Worm (Caenorhabditis elegans) whole organism, young adult: ENCODE results near the gene asp-5.

ENCODE experiments used
- B0019.2 ChIP-seq: fragments of 200-800 bp; sonication (Bioruptor generic); conservative IDR thresholded peaks from 2 replicates; pipeline ENCODE4 v1.3.6; 2022; ENCODE audit warnings: missing genetic modification reagents, missing genetic modification characterization, missing compliant biosample characterization
- B0035.1 ChIP-seq: sonication (generic microtip); optimal IDR thresholded peaks from 2 replicates; lab custom pipeline; 2016; ENCODE audit warnings: missing genetic modification characterization, mild to moderate bottlenecking, missing compliant biosample characterization, missing genotype, missing genetic modification reagents
- B0261.1 ChIP-seq: sonication (generic microtip); optimal IDR thresholded peaks from 2 replicates; lab custom pipeline; 2016; ENCODE audit warnings: mild to moderate bottlenecking, missing genetic modification characterization, moderate library complexity, missing compliant biosample characterization
- C17E4.6 ChIP-seq: fragments of 200-800 bp; sonication (Bioruptor generic); IDR thresholded peaks from 2 replicates; pipeline ENCODE4 v1.3.6; 2022; ENCODE audit warnings: missing genetic modification reagents, missing genetic modification characterization, missing compliant biosample characterization
- F37B4.10 ChIP-seq: fragments of 200-800 bp; sonication (Bioruptor generic); IDR thresholded peaks from 2 replicates; pipeline ENCODE4 v1.3.6; 2022; ENCODE audit warnings: missing genetic modification characterization, missing compliant biosample characterization
- F49E8.2 ChIP-seq: sonication (generic microtip); optimal IDR thresholded peaks from 3 replicates; lab custom pipeline; 2017; ENCODE audit warnings: missing genetic modification characterization, mild to moderate bottlenecking, missing compliant biosample characterization, antibody characterized with exemption, moderate library complexity; ENCODE audit not compliant: insufficient read depth
- K11D2.4 ChIP-seq: fragments of 200-800 bp; sonication (Bioruptor generic); IDR thresholded peaks from 2 replicates; pipeline ENCODE4 v1.3.6; 2022; ENCODE audit warnings: missing genetic modification reagents, missing genetic modification characterization, missing compliant biosample characterization
- Y53G8AR.9 ChIP-seq: fragments of 200-800 bp; sonication (Bioruptor generic); conservative IDR thresholded peaks from 2 replicates; pipeline ENCODE4 v1.3.6; 2022; ENCODE audit warnings: missing genetic modification reagents, missing genetic modification characterization, missing compliant biosample characterization
- Y56A3A.18 ChIP-seq: fragments of 200-800 bp; sonication (Bioruptor generic); IDR thresholded peaks from 2 replicates; pipeline ENCODE4 v1.3.6; 2022; ENCODE audit warnings: missing genetic modification reagents, missing genetic modification characterization, missing compliant biosample characterization
- Y67H2A.10 ChIP-seq: fragments of 200-800 bp; sonication (Bioruptor generic); conservative IDR thresholded peaks from 2 replicates; pipeline ENCODE4 v1.3.6; 2022; ENCODE audit warnings: missing genetic modification reagents, missing genetic modification characterization, missing compliant biosample characterization
- Y79H2A.3 ChIP-seq: fragments of 200-800 bp; sonication (Bioruptor generic); conservative IDR thresholded peaks from 2 replicates; pipeline ENCODE4 v1.3.6; 2022; ENCODE audit warnings: missing genetic modification reagents, missing genetic modification characterization, missing compliant biosample characterization
- Y95B8A.8 ChIP-seq: fragments of 200-800 bp; sonication (Bioruptor generic); IDR thresholded peaks from 2 replicates; pipeline ENCODE4 v1.3.6; 2022; ENCODE audit warnings: missing genetic modification reagents, missing genetic modification characterization, missing compliant biosample characterization
- ZK185.1 ChIP-seq: sonication (generic microtip); optimal IDR thresholded peaks from 2 replicates; lab custom pipeline; 2016; ENCODE audit warnings: mild to moderate bottlenecking, missing genetic modification characterization, missing compliant biosample characterization; ENCODE audit not compliant: poor library complexity, severe bottlenecking
- aptf-2 ChIP-seq: fragments of 200-800 bp; sonication (Bioruptor generic); conservative IDR thresholded peaks from 2 replicates; pipeline ENCODE4 v1.3.6; 2022; ENCODE audit warnings: missing genetic modification reagents, missing genetic modification characterization, missing compliant biosample characterization
- athp-1 ChIP-seq: sonication (generic microtip); optimal IDR thresholded peaks from 2 replicates; lab custom pipeline; 2017; ENCODE audit warnings: mild to moderate bottlenecking, missing genetic modification characterization, missing compliant biosample characterization
- attf-5 ChIP-seq: fragments of 200-800 bp; sonication (Bioruptor generic); optimal IDR thresholded peaks from 2 replicates; lab custom pipeline; 2018; ENCODE audit warnings: mild to moderate bottlenecking, missing genetic modification characterization, missing compliant biosample characterization
- bed-1 ChIP-seq: fragments of 200-800 bp; sonication (Bioruptor generic); IDR thresholded peaks from 2 replicates; pipeline ENCODE4 v1.3.6; 2022; ENCODE audit warnings: missing genetic modification reagents, missing genetic modification characterization, missing compliant biosample characterization
- ceh-40 ChIP-seq: fragments of 200-800 bp; sonication (Bioruptor generic); IDR thresholded peaks from 2 replicates; pipeline ENCODE4 v1.3.6; 2022; ENCODE audit warnings: missing genetic modification characterization, missing compliant biosample characterization
- ceh-58 ChIP-seq: fragments of 200-800 bp; sonication (Bioruptor generic); IDR thresholded peaks from 2 replicates; pipeline ENCODE4 v1.3.6; 2022; ENCODE audit warnings: missing genetic modification characterization, missing compliant biosample characterization
- die-1 ChIP-seq: sonication (generic microtip); optimal IDR thresholded peaks from 2 replicates; lab custom pipeline; 2016; ENCODE audit warnings: missing genotype, mild to moderate bottlenecking, missing genetic modification characterization, missing compliant biosample characterization
- dox-1 ChIP-seq: fragments of 200-800 bp; sonication (Bioruptor generic); IDR thresholded peaks from 2 replicates; pipeline ENCODE4 v1.3.6; 2022; ENCODE audit warnings: missing genetic modification reagents, missing genetic modification characterization, missing compliant biosample characterization
- dpff-1 ChIP-seq: sonication (generic microtip); optimal IDR thresholded peaks from 2 replicates; lab custom pipeline; 2017; ENCODE audit warnings: mild to moderate bottlenecking, missing genetic modification characterization, missing compliant biosample characterization
- dpl-1 ChIP-seq: fragments of 150-350 bp; optimal IDR thresholded peaks from 2 replicates; lab custom pipeline; 2014; ENCODE audit warnings: missing biosample characterization, missing genetic modification reagents, missing genetic modification characterization
- egrh-3 ChIP-seq: fragments of 200-800 bp; sonication (Bioruptor generic); IDR thresholded peaks from 2 replicates; pipeline ENCODE4 v1.3.6; 2022; ENCODE audit warnings: missing genetic modification reagents, missing genetic modification characterization, missing compliant biosample characterization
- gei-17 ChIP-seq: fragments of 200-800 bp; sonication (Bioruptor generic); optimal IDR thresholded peaks from 2 replicates; lab custom pipeline; 2018; ENCODE audit warnings: mild to moderate bottlenecking, missing genetic modification characterization, missing compliant biosample characterization
- him-1 ChIP-seq: sonication (generic microtip); optimal IDR thresholded peaks from 2 replicates; lab custom pipeline; 2016; ENCODE audit warnings: missing genotype, missing genetic modification reagents, missing genetic modification characterization, missing compliant biosample characterization
- hmg-1.2 ChIP-seq: fragments of 200-800 bp; sonication (Bioruptor generic); IDR thresholded peaks from 2 replicates; pipeline ENCODE4 v1.3.6; 2022; ENCODE audit warnings: missing genetic modification reagents, missing genetic modification characterization, missing compliant biosample characterization
- hmg-20 ChIP-seq: fragments of 200-800 bp; sonication (Bioruptor generic); IDR thresholded peaks from 2 replicates; pipeline ENCODE4 v1.3.6; 2022; ENCODE audit warnings: missing genetic modification reagents, missing genetic modification characterization, missing compliant biosample characterization
- lin-26 ChIP-seq: fragments of 200-800 bp; sonication (Bioruptor generic); IDR thresholded peaks from 2 replicates; pipeline ENCODE4 v1.3.6; 2022; ENCODE audit warnings: missing genetic modification reagents, missing genetic modification characterization, missing compliant biosample characterization
- lir-1 ChIP-seq: fragments of 200-800 bp; sonication (Bioruptor generic); conservative IDR thresholded peaks from 2 replicates; pipeline ENCODE4 v1.3.6; 2022; ENCODE audit warnings: missing genetic modification reagents, missing genetic modification characterization, missing compliant biosample characterization
- madf-3 ChIP-seq: fragments of 200-800 bp; sonication (Bioruptor generic); IDR thresholded peaks from 2 replicates; pipeline ENCODE4 v1.3.6; 2022; ENCODE audit warnings: missing genetic modification reagents, missing genetic modification characterization, missing compliant biosample characterization
- madf-8 ChIP-seq: fragments of 200-800 bp; sonication (Bioruptor generic); conservative IDR thresholded peaks from 2 replicates; pipeline ENCODE4 v1.3.6; 2022; ENCODE audit warnings: missing genetic modification reagents, missing genetic modification characterization, missing compliant biosample characterization
- mes-4 ChIP-seq: sonication (generic microtip); optimal IDR thresholded peaks from 2 replicates; lab custom pipeline; 2016; ENCODE audit warnings: missing genotype, missing genetic modification characterization, missing compliant biosample characterization
- nfya-2 ChIP-seq: fragments of 200-800 bp; sonication (Bioruptor generic); IDR thresholded peaks from 2 replicates; pipeline ENCODE4 v1.3.6; 2022; ENCODE audit warnings: missing genetic modification reagents, missing genetic modification characterization, missing compliant biosample characterization
- nhr-120 ChIP-seq: fragments of 200-800 bp; sonication (Bioruptor generic); IDR thresholded peaks from 2 replicates; pipeline ENCODE4 v1.3.6; 2022; ENCODE audit warnings: missing genetic modification characterization, missing compliant biosample characterization
- repo-1 ChIP-seq: sonication (generic microtip); optimal IDR thresholded peaks from 2 replicates; lab custom pipeline; 2017; ENCODE audit warnings: mild to moderate bottlenecking, missing genetic modification characterization, missing compliant biosample characterization
- sea-2 ChIP-seq: fragments of 200-800 bp; sonication (Bioruptor generic); IDR thresholded peaks from 2 replicates; pipeline ENCODE4 v1.3.6; 2022; ENCODE audit warnings: missing genetic modification characterization, missing compliant biosample characterization
- snpc-1.1 ChIP-seq: sonication (generic microtip); optimal IDR thresholded peaks from 2 replicates; lab custom pipeline; 2017; ENCODE audit warnings: missing genetic modification characterization, mild to moderate bottlenecking, missing compliant biosample characterization, antibody characterized with exemption, moderate library complexity, missing genotype, missing genetic modification reagents; ENCODE audit not compliant: insufficient read depth
- snpc-1.3 ChIP-seq: sonication (generic microtip); optimal IDR thresholded peaks from 2 replicates; lab custom pipeline; 2017; ENCODE audit warnings: missing genetic modification characterization, mild to moderate bottlenecking, missing compliant biosample characterization, antibody characterized with exemption, moderate library complexity, missing genotype, missing genetic modification reagents; ENCODE audit not compliant: insufficient read depth
- snpc-3.4 ChIP-seq: sonication (generic microtip); optimal IDR thresholded peaks from 2 replicates; lab custom pipeline; 2017; ENCODE audit warnings: missing genetic modification characterization, mild to moderate bottlenecking, missing compliant biosample characterization, antibody characterized with exemption, moderate library complexity, missing genotype, missing genetic modification reagents
- snpc-4 ChIP-seq, 5 experiments: fragments of 150-350 bp in 1 of 5; sonication (generic microtip) in 4 of 5; optimal IDR thresholded peaks; 2 replicates each; lab custom pipeline; 2014 to 2018; ENCODE audit warnings: missing genetic modification characterization in 5 of 5, missing biosample characterization in 3 of 5, antibody characterized with exemption in 2 of 5, mild to moderate bottlenecking in 2 of 5, missing compliant biosample characterization in 2 of 5, missing genotype in 2 of 5, moderate library complexity in 2 of 5, missing genetic modification reagents in 1 of 5
- sptf-2 ChIP-seq: fragments of 200-800 bp; sonication (Bioruptor generic); optimal IDR thresholded peaks from 2 replicates; lab custom pipeline; 2018; ENCODE audit warnings: mild to moderate bottlenecking, missing genetic modification characterization, missing compliant biosample characterization
- tbp1 ChIP-seq: fragments of 200-800 bp; sonication (Bioruptor generic); optimal IDR thresholded peaks from 2 replicates; lab custom pipeline; 2018; ENCODE audit warnings: mild to moderate bottlenecking, missing genetic modification characterization, missing compliant biosample characterization
- unc-130 ChIP-seq: sonication (generic microtip); optimal IDR thresholded peaks from 2 replicates; lab custom pipeline; 2016; ENCODE audit warnings: missing genetic modification reagents, missing genetic modification characterization, missing compliant biosample characterization
- xnd-1 ChIP-seq: sonication (generic microtip); optimal IDR thresholded peaks from 2 replicates; lab custom pipeline; 2016; ENCODE audit warnings: missing genotype, missing genetic modification reagents, missing genetic modification characterization, missing compliant biosample characterization
- ztf-25 ChIP-seq: fragments of 200-800 bp; sonication (Bioruptor generic); IDR thresholded peaks from 2 replicates; pipeline ENCODE4 v1.3.6; 2022; ENCODE audit warnings: missing genetic modification reagents, missing genetic modification characterization, missing compliant biosample characterization
- ztf-28 ChIP-seq: fragments of 200-800 bp; sonication (Bioruptor generic); IDR thresholded peaks from 2 replicates; pipeline ENCODE4 v1.3.6; 2022; ENCODE audit warnings: missing genetic modification reagents, missing genetic modification characterization, missing compliant biosample characterization
- ztf-6 ChIP-seq: fragments of 200-800 bp; sonication (Bioruptor generic); IDR thresholded peaks from 2 replicates; pipeline ENCODE4 v1.3.6; 2022; ENCODE audit warnings: missing genetic modification reagents, missing genetic modification characterization, missing compliant biosample characterization

The asp-5 gene

DNA sequence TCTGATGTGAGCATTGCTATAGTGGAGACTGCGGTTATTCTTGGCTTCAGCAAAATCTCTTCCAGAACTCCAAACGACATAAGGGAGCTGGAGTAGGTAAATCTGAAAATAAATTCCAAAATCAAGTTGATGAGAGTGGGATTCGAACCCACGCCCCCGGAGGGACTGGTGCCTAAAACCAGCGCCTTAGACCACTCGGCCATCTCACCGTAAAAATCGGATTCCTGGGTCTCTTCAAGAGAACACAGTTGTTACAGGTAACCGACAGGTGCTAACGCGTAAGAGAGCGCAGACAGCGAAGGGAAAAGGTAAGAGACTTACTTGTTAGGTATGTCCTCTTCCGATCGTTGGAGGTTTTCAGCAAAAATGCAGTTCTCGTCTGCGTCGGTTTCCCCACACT, 36.9 kb upstream of the asp-5 start (continued):
- no peak for TF ChIP-seq aptf-2 (GFP tag; lab: Robert Waterston, UW)
- TF ChIP-seq nhr-120 (GFP tag; lab: Robert Waterston, UW): no peak
- no peak for TF ChIP-seq nfya-2 (GFP tag; lab: Robert Waterston, UW)
- no peak; the same call in 1 of the 2 replicates for TF ChIP-seq dox-1 (GFP tag; lab: Robert Waterston, UW)
- no peak for TF ChIP-seq F37B4.10 (GFP tag; lab: Robert Waterston, UW)
- TF ChIP-seq madf-3: 0 out of 2 replicates have a peak, but pooled peaks have one; percentile 20
- TF ChIP-seq xnd-1 (tag; lab: Kevin White, UChicago): no peak
- no peak for TF ChIP-seq sptf-2 (GFP tag; lab: Kevin White, UChicago)
- TF ChIP-seq lir-1 (GFP tag; lab: Robert Waterston, UW): no peak
- peak; percentile 34 for TF ChIP-seq snpc-3.4 (tag; lab: Kevin White, UChicago)
- TF ChIP-seq ztf-25 (GFP tag; lab: Robert Waterston, UW): no peak
- no peak for TF ChIP-seq snpc-1.3 (tag; lab: Kevin White, UChicago)
- TF ChIP-seq ceh-40 (GFP tag; lab: Robert Waterston, UW): peak; percentile 58; the same call in 1 of the 2 replicates
- no peak for TF ChIP-seq Y95B8A.8 (GFP tag; lab: Robert Waterston, UW)
- no peak for TF ChIP-seq attf-5 (GFP tag; lab: Kevin White, UChicago)
- no peak for TF ChIP-seq B0035.1
- TF ChIP-seq B0261.1 (tag; lab: Kevin White, UChicago): peak; percentile 77
- 0 out of 2 replicates have a peak, but pooled peaks have one; percentile 36 for TF ChIP-seq Y56A3A.18
- no peak for TF ChIP-seq Y79H2A.3 (GFP tag; lab: Robert Waterston, UW)
- no peak for TF ChIP-seq C17E4.6 (GFP tag; lab: Robert Waterston, UW)
- TF ChIP-seq gei-17 (GFP tag; lab: Kevin White, UChicago): no peak
- no peak for TF ChIP-seq repo-1 (tag; lab: Kevin White, UChicago)
- TF ChIP-seq ztf-6: no peak
- TF ChIP-seq hmg-1.2 (GFP tag; lab: Robert Waterston, UW): peak; percentile 71
- no peak for TF ChIP-seq Y67H2A.10 (GFP tag; lab: Robert Waterston, UW)
- TF ChIP-seq hmg-20 (GFP tag; lab: Robert Waterston, UW): no peak
- TF ChIP-seq madf-8 (GFP tag; lab: Robert Waterston, UW): no peak
- TF ChIP-seq Y53G8AR.9 (GFP tag; lab: Robert Waterston, UW): no peak
- peak; percentile 76 for TF ChIP-seq him-1
- peak; percentile 63 for TF ChIP-seq die-1 (tag; lab: Kevin White, UChicago)
- no peak for TF ChIP-seq B0019.2 (GFP tag; lab: Robert Waterston, UW)
- TF ChIP-seq egrh-3 (GFP tag; lab: Robert Waterston, UW): 0 out of 2 replicates have a peak, but pooled peaks have one; percentile 31
- no peak for TF ChIP-seq lin-26 (GFP tag; lab: Robert Waterston, UW)
- no peak for TF ChIP-seq unc-130 (GFP tag; lab: Kevin White, UChicago)
- TF ChIP-seq snpc-1.1 (tag; lab: Kevin White, UChicago): peak; percentile 14
- no peak for TF ChIP-seq ztf-28 (GFP tag; lab: Robert Waterston, UW)
- TF ChIP-seq F49E8.2: no peak
- peak; percentile 87 for TF ChIP-seq tbp1 (GFP tag; lab: Kevin White, UChicago)
- no peak for TF ChIP-seq ceh-58 (GFP tag; lab: Robert Waterston, UW)
- TF ChIP-seq bed-1: no peak
- no peak for TF ChIP-seq dpl-1 (GFP tag; lab: Kevin White, UChicago)
- no peak for TF ChIP-seq athp-1 (tag; lab: Kevin White, UChicago)
- TF ChIP-seq mes-4: no peak
- peak; percentile 4 for TF ChIP-seq ZK185.1 (tag; lab: Kevin White, UChicago)
- TF ChIP-seq K11D2.4 (GFP tag; lab: Robert Waterston, UW): no peak
- TF ChIP-seq sea-2 (GFP tag; lab: Robert Waterston, UW): no peak
- no peak for TF ChIP-seq dpff-1
- TF ChIP-seq snpc-4 (GFP tag; optimal IDR thresholded peaks at IDR 0.05; lab: Kevin White, UChicago): peak; percentile 61
- peak in 3 of 4 experiments; percentile 73 to 91 (median 76) for TF ChIP-seq snpc-4 (tag; optimal IDR thresholded peaks at IDR 0.05; lab: Kevin White, UChicago)
